Worm (Caenorhabditis elegans) whole organism, young adult: ENCODE data around the gene mboa-1.

Experiments used
- B0019.2 ChIP-seq: fragments of 200-800 bp; sonication (Bioruptor generic); conservative IDR thresholded peaks from 2 replicates; pipeline ENCODE4 v1.3.6; 2022; ENCODE audit warnings: missing genetic modification reagents, missing genetic modification characterization, missing compliant biosample characterization
- B0035.1 ChIP-seq: sonication (generic microtip); optimal IDR thresholded peaks from 2 replicates; lab custom pipeline; 2016; ENCODE audit warnings: missing genetic modification characterization, mild to moderate bottlenecking, missing compliant biosample characterization, missing genotype, missing genetic modification reagents
- F10E7.11 ChIP-seq: sonication (generic microtip); optimal IDR thresholded peaks from 2 replicates; lab custom pipeline; 2017; ENCODE audit warnings: mild to moderate bottlenecking, missing genetic modification characterization, moderate library complexity, missing compliant biosample characterization
- F22D6.2 ChIP-seq: sonication (generic microtip); optimal IDR thresholded peaks from 2 replicates; lab custom pipeline; 2016; ENCODE audit warnings: mild to moderate bottlenecking, missing genetic modification characterization, missing compliant biosample characterization
- F23B12.7 ChIP-seq: sonication (generic microtip); optimal IDR thresholded peaks from 2 replicates; lab custom pipeline; 2017; ENCODE audit warnings: missing genetic modification characterization, mild to moderate bottlenecking, missing compliant biosample characterization, antibody characterized with exemption, moderate library complexity; ENCODE audit not compliant: insufficient read depth
- F37B4.10 ChIP-seq: fragments of 200-800 bp; sonication (Bioruptor generic); IDR thresholded peaks from 2 replicates; pipeline ENCODE4 v1.3.6; 2022; ENCODE audit warnings: missing genetic modification characterization, missing compliant biosample characterization
- F52B5.7 ChIP-seq: sonication (generic microtip); optimal IDR thresholded peaks from 2 replicates; lab custom pipeline; 2016; ENCODE audit warnings: mild to moderate bottlenecking, missing genetic modification characterization, missing compliant biosample characterization
- F55B11.4 ChIP-seq: sonication (generic microtip); optimal IDR thresholded peaks from 2 replicates; lab custom pipeline; 2016; ENCODE audit warnings: missing compliant biosample characterization, missing genetic modification characterization, borderline replicate concordance; ENCODE audit not compliant: insufficient read depth
- F57C9.4 ChIP-seq: sonication (generic microtip); optimal IDR thresholded peaks from 2 replicates; lab custom pipeline; 2017; ENCODE audit warnings: mild to moderate bottlenecking, missing genetic modification characterization, missing compliant biosample characterization
- Y53G8AR.9 ChIP-seq: fragments of 200-800 bp; sonication (Bioruptor generic); conservative IDR thresholded peaks from 2 replicates; pipeline ENCODE4 v1.3.6; 2022; ENCODE audit warnings: missing genetic modification reagents, missing genetic modification characterization, missing compliant biosample characterization
- Y79H2A.3 ChIP-seq: fragments of 200-800 bp; sonication (Bioruptor generic); conservative IDR thresholded peaks from 2 replicates; pipeline ENCODE4 v1.3.6; 2022; ENCODE audit warnings: missing genetic modification reagents, missing genetic modification characterization, missing compliant biosample characterization
- ama-1 ChIP-seq, 3 experiments: fragments of 150-350 bp in 1 of 3; sonication (generic microtip) in 2 of 3; optimal IDR thresholded peaks; 2 replicates each; lab custom pipeline; 2014 to 2018; ENCODE audit warnings: missing biosample characterization in 2 of 3, missing genetic modification characterization in 2 of 3, missing genetic modification reagents in 2 of 3
- aptf-2 ChIP-seq: fragments of 200-800 bp; sonication (Bioruptor generic); conservative IDR thresholded peaks from 2 replicates; pipeline ENCODE4 v1.3.6; 2022; ENCODE audit warnings: missing genetic modification reagents, missing genetic modification characterization, missing compliant biosample characterization
- atf-7 ChIP-seq: sonication (generic microtip); optimal IDR thresholded peaks from 2 replicates; lab custom pipeline; 2017; ENCODE audit warnings: mild to moderate bottlenecking, missing genetic modification characterization, missing compliant biosample characterization
- athp-1 ChIP-seq: sonication (generic microtip); optimal IDR thresholded peaks from 2 replicates; lab custom pipeline; 2017; ENCODE audit warnings: mild to moderate bottlenecking, missing genetic modification characterization, missing compliant biosample characterization
- ccch-3 ChIP-seq: fragments of 200-800 bp; sonication (Bioruptor generic); optimal IDR thresholded peaks from 2 replicates; lab custom pipeline; 2018; ENCODE audit warnings: mild to moderate bottlenecking, missing genetic modification characterization, missing compliant biosample characterization
- cebp-2 ChIP-seq: fragments of 200-800 bp; sonication (Bioruptor generic); IDR thresholded peaks from 2 replicates; pipeline ENCODE4 v1.3.6; 2022; ENCODE audit warnings: missing genetic modification characterization, missing compliant biosample characterization
- ceh-100 ChIP-seq: fragments of 200-800 bp; sonication (Bioruptor generic); IDR thresholded peaks from 2 replicates; pipeline ENCODE4 v1.3.6; 2022; ENCODE audit warnings: missing genetic modification reagents, missing genetic modification characterization, missing compliant biosample characterization
- ceh-40 ChIP-seq: fragments of 200-800 bp; sonication (Bioruptor generic); IDR thresholded peaks from 2 replicates; pipeline ENCODE4 v1.3.6; 2022; ENCODE audit warnings: missing genetic modification characterization, missing compliant biosample characterization
- ceh-58 ChIP-seq: fragments of 200-800 bp; sonication (Bioruptor generic); IDR thresholded peaks from 2 replicates; pipeline ENCODE4 v1.3.6; 2022; ENCODE audit warnings: missing genetic modification characterization, missing compliant biosample characterization
- ceh-79 ChIP-seq: sonication (generic microtip); optimal IDR thresholded peaks from 2 replicates; lab custom pipeline; 2017; ENCODE audit warnings: mild to moderate bottlenecking, missing genetic modification characterization, missing compliant biosample characterization
- die-1 ChIP-seq: sonication (generic microtip); optimal IDR thresholded peaks from 2 replicates; lab custom pipeline; 2016; ENCODE audit warnings: missing genotype, mild to moderate bottlenecking, missing genetic modification characterization, missing compliant biosample characterization
- egl-18 ChIP-seq: fragments of 200-800 bp; sonication (Bioruptor generic); IDR thresholded peaks from 2 replicates; pipeline ENCODE4 v1.3.6; 2022; ENCODE audit warnings: missing genetic modification reagents, missing genetic modification characterization, missing compliant biosample characterization
- gei-17 ChIP-seq: fragments of 200-800 bp; sonication (Bioruptor generic); optimal IDR thresholded peaks from 2 replicates; lab custom pipeline; 2018; ENCODE audit warnings: mild to moderate bottlenecking, missing genetic modification characterization, missing compliant biosample characterization
- hlh-12 ChIP-seq: sonication (generic microtip); optimal IDR thresholded peaks from 2 replicates; lab custom pipeline; 2016; ENCODE audit warnings: missing genetic modification characterization, missing compliant biosample characterization
- hlh-26 ChIP-seq: fragments of 200-800 bp; sonication (Bioruptor generic); conservative IDR thresholded peaks from 2 replicates; pipeline ENCODE4 v1.3.6; 2022; ENCODE audit warnings: missing genetic modification reagents, missing genetic modification characterization, missing compliant biosample characterization
- hrde-1 ChIP-seq: sonication (generic microtip); optimal IDR thresholded peaks from 2 replicates; lab custom pipeline; 2016; ENCODE audit warnings: missing genetic modification characterization, mild to moderate bottlenecking, missing compliant biosample characterization, moderate library complexity, missing genotype, missing genetic modification reagents, borderline replicate concordance
- hsf-1 ChIP-seq: fragments of 200-800 bp; sonication (Bioruptor generic); IDR thresholded peaks from 2 replicates; pipeline ENCODE4 v1.3.6; 2022; ENCODE audit warnings: missing genetic modification reagents, missing genetic modification characterization, missing compliant biosample characterization
- lag-1 ChIP-seq: fragments of 200-800 bp; sonication (Bioruptor generic); IDR thresholded peaks from 2 replicates; pipeline ENCODE4 v1.3.6; 2022; ENCODE audit warnings: missing genetic modification reagents, missing genetic modification characterization, missing compliant biosample characterization
- let-607 ChIP-seq, 2 experiments: fragments of 200-800 bp in 1 of 2; sonication (Bioruptor generic) in 1 of 2; sonication (generic microtip) in 1 of 2; optimal IDR thresholded peaks; 2 replicates each; lab custom pipeline; 2016 to 2018; ENCODE audit warnings: mild to moderate bottlenecking in 2 of 2, missing compliant biosample characterization in 2 of 2, missing genetic modification characterization in 2 of 2, moderate library complexity in 2 of 2, missing genotype in 1 of 2
- lin-35 ChIP-seq, 3 experiments: fragments of 150-350 bp in 2 of 3; sonication (generic microtip) in 1 of 3; optimal IDR thresholded peaks; 2 replicates each; lab custom pipeline; 2014 to 2018; ENCODE audit warnings: missing biosample characterization in 3 of 3, missing genetic modification characterization in 3 of 3, missing genetic modification reagents in 3 of 3
- lin-40 ChIP-seq: sonication (generic microtip); optimal IDR thresholded peaks from 2 replicates; lab custom pipeline; 2016; ENCODE audit warnings: missing genetic modification characterization, mild to moderate bottlenecking, missing compliant biosample characterization, missing genotype, missing genetic modification reagents
- lin-54 ChIP-seq: fragments of 200-800 bp; sonication (Bioruptor generic); optimal IDR thresholded peaks from 2 replicates; lab custom pipeline; 2018; ENCODE audit warnings: mild to moderate bottlenecking, missing genetic modification characterization, missing compliant biosample characterization
- lir-1 ChIP-seq: fragments of 200-800 bp; sonication (Bioruptor generic); conservative IDR thresholded peaks from 2 replicates; pipeline ENCODE4 v1.3.6; 2022; ENCODE audit warnings: missing genetic modification reagents, missing genetic modification characterization, missing compliant biosample characterization
- lsy-27 ChIP-seq: sonication (generic microtip); optimal IDR thresholded peaks from 2 replicates; lab custom pipeline; 2017; ENCODE audit warnings: missing genetic modification characterization, mild to moderate bottlenecking, missing compliant biosample characterization, antibody characterized with exemption, missing genotype, borderline replicate concordance; ENCODE audit not compliant: insufficient read depth
- madf-10 ChIP-seq: sonication (generic microtip); optimal IDR thresholded peaks from 2 replicates; lab custom pipeline; 2016; ENCODE audit warnings: mild to moderate bottlenecking, missing genetic modification characterization, missing compliant biosample characterization
- nfya-1 ChIP-seq: sonication (generic microtip); optimal IDR thresholded peaks from 2 replicates; lab custom pipeline; 2017; ENCODE audit warnings: antibody characterized with exemption, missing compliant biosample characterization, missing genetic modification characterization, borderline replicate concordance; ENCODE audit not compliant: insufficient read depth
- nfya-2 ChIP-seq: fragments of 200-800 bp; sonication (Bioruptor generic); IDR thresholded peaks from 2 replicates; pipeline ENCODE4 v1.3.6; 2022; ENCODE audit warnings: missing genetic modification reagents, missing genetic modification characterization, missing compliant biosample characterization
- rec-8 ChIP-seq, 2 experiments: sonication (generic microtip); optimal IDR thresholded peaks; 2 replicates each; lab custom pipeline; 2016; ENCODE audit warnings: mild to moderate bottlenecking in 2 of 2, missing genetic modification characterization in 2 of 2, missing genetic modification reagents in 2 of 2, missing genotype in 2 of 2, missing biosample characterization in 1 of 2, missing compliant biosample characterization in 1 of 2, moderate library complexity in 1 of 2
- snpc-1.3 ChIP-seq: sonication (generic microtip); optimal IDR thresholded peaks from 2 replicates; lab custom pipeline; 2017; ENCODE audit warnings: missing genetic modification characterization, mild to moderate bottlenecking, missing compliant biosample characterization, antibody characterized with exemption, moderate library complexity, missing genotype, missing genetic modification reagents; ENCODE audit not compliant: insufficient read depth
- snpc-3.4 ChIP-seq: sonication (generic microtip); optimal IDR thresholded peaks from 2 replicates; lab custom pipeline; 2017; ENCODE audit warnings: missing genetic modification characterization, mild to moderate bottlenecking, missing compliant biosample characterization, antibody characterized with exemption, moderate library complexity, missing genotype, missing genetic modification reagents
- snpc-4 ChIP-seq, 5 experiments: fragments of 150-350 bp in 1 of 5; sonication (generic microtip) in 4 of 5; optimal IDR thresholded peaks; 2 replicates each; lab custom pipeline; 2014 to 2018; ENCODE audit warnings: missing genetic modification characterization in 5 of 5, missing biosample characterization in 3 of 5, antibody characterized with exemption in 2 of 5, mild to moderate bottlenecking in 2 of 5, missing compliant biosample characterization in 2 of 5, missing genotype in 2 of 5, moderate library complexity in 2 of 5, missing genetic modification reagents in 1 of 5
- sptf-2 ChIP-seq: fragments of 200-800 bp; sonication (Bioruptor generic); optimal IDR thresholded peaks from 2 replicates; lab custom pipeline; 2018; ENCODE audit warnings: mild to moderate bottlenecking, missing genetic modification characterization, missing compliant biosample characterization
- tbx-9 ChIP-seq: sonication (generic microtip); optimal IDR thresholded peaks from 2 replicates; lab custom pipeline; 2016; ENCODE audit warnings: borderline replicate concordance, missing genetic modification characterization, inconsistent platforms, missing compliant biosample characterization
- tlf-1 ChIP-seq: fragments of 200-800 bp; sonication (Bioruptor generic); optimal IDR thresholded peaks from 2 replicates; lab custom pipeline; 2018; ENCODE audit warnings: mild to moderate bottlenecking, missing genetic modification characterization, missing compliant biosample characterization
- unc-62 ChIP-seq: fragments of 150-350 bp; optimal IDR thresholded peaks from 2 replicates; lab custom pipeline; 2014; ENCODE audit warnings: missing biosample characterization, missing genetic modification reagents, missing genetic modification characterization
- ztf-18 ChIP-seq: sonication (generic microtip); optimal IDR thresholded peaks from 2 replicates; lab custom pipeline; 2016; ENCODE audit warnings: missing genotype, mild to moderate bottlenecking, missing genetic modification characterization, missing compliant biosample characterization

mboa-1 gene

ce11 chrX:15983288-15983687, 47.3 kb upstream of the mboa-1 start (continued):
- TF ChIP-seq ceh-79 (tag; lab: Kevin White, UChicago), result no peak
- TF ChIP-seq ceh-58 (GFP tag; lab: Robert Waterston, UW), result no peak
- no peak for TF ChIP-seq ceh-40 (GFP tag; lab: Robert Waterston, UW)
- no peak for TF ChIP-seq hlh-26 (GFP tag; lab: Robert Waterston, UW)
- no peak for TF ChIP-seq let-607 (tag; optimal IDR thresholded peaks at IDR 0.05; lab: Kevin White, UChicago)
- TF ChIP-seq B0019.2 (GFP tag; lab: Robert Waterston, UW), result no peak
- TF ChIP-seq hlh-12 (tag; lab: Kevin White, UChicago), result no peak
- TF ChIP-seq hrde-1 (tag; lab: Kevin White, UChicago), result no peak
- no peak for TF ChIP-seq F55B11.4 (tag; lab: Kevin White, UChicago)
- peak; percentile 59 for TF ChIP-seq tlf-1 (GFP tag; lab: Kevin White, UChicago)
- peak; percentile 95 for TF ChIP-seq gei-17 (GFP tag; lab: Kevin White, UChicago)
- TF ChIP-seq ama-1 (optimal IDR thresholded peaks at IDR 0.05; lab: Kevin White, UChicago), result no peak
- no peak for TF ChIP-seq ama-1 (GFP tag; optimal IDR thresholded peaks at IDR 0.05; lab: Kevin White, UChicago)
- TF ChIP-seq lin-35 (GFP tag; optimal IDR thresholded peaks at IDR 0.05; lab: Kevin White, UChicago), result peak in 1 of 3 experiments; percentile 83
- TF ChIP-seq cebp-2 (GFP tag; lab: Robert Waterston, UW), result no peak
- no peak for TF ChIP-seq ceh-100
- peak; percentile 43 for TF ChIP-seq atf-7 (tag; lab: Kevin White, UChicago)
- TF ChIP-seq snpc-3.4 (tag; lab: Kevin White, UChicago), result no peak
- TF ChIP-seq lin-40 (tag; lab: Kevin White, UChicago), result no peak
- no peak for TF ChIP-seq F37B4.10 (GFP tag; lab: Robert Waterston, UW)
- no peak for TF ChIP-seq athp-1 (tag; lab: Kevin White, UChicago)
- TF ChIP-seq sptf-2 (GFP tag; lab: Kevin White, UChicago), result no peak
- no peak for TF ChIP-seq ztf-18 (tag; lab: Kevin White, UChicago)
- no peak for TF ChIP-seq tbx-9 (tag; lab: Kevin White, UChicago)
- TF ChIP-seq nfya-2 (GFP tag; lab: Robert Waterston, UW), result no peak
- no peak for TF ChIP-seq hsf-1 (GFP tag; lab: Robert Waterston, UW)
- TF ChIP-seq ccch-3 (GFP tag; lab: Kevin White, UChicago), result no peak
- TF ChIP-seq aptf-2 (GFP tag; lab: Robert Waterston, UW), result no peak
- no peak for TF ChIP-seq lin-54
- TF ChIP-seq egl-18 (GFP tag; lab: Robert Waterston, UW), result no peak
- no peak for TF ChIP-seq Y79H2A.3 (GFP tag; lab: Robert Waterston, UW)
- no peak for TF ChIP-seq lag-1 (GFP tag; lab: Robert Waterston, UW)
- TF ChIP-seq die-1 (tag; lab: Kevin White, UChicago), result no peak
- TF ChIP-seq F10E7.11 (tag; lab: Kevin White, UChicago), result no peak
- no peak for TF ChIP-seq unc-62
- TF ChIP-seq lsy-27, result no peak
- TF ChIP-seq F57C9.4 (tag; lab: Kevin White, UChicago), result no peak
- no peak for TF ChIP-seq snpc-1.3 (tag; lab: Kevin White, UChicago)
- no peak for TF ChIP-seq lir-1 (GFP tag; lab: Robert Waterston, UW)
- TF ChIP-seq F52B5.7 (tag; lab: Kevin White, UChicago), result no peak
- no peak for TF ChIP-seq snpc-4 (GFP tag; optimal IDR thresholded peaks at IDR 0.05; lab: Kevin White, UChicago)
- no peak for TF ChIP-seq snpc-4 (tag; optimal IDR thresholded peaks at IDR 0.05; lab: Kevin White, UChicago)
- TF ChIP-seq madf-10 (tag; lab: Kevin White, UChicago), result no peak
- TF ChIP-seq Y53G8AR.9 (GFP tag; lab: Robert Waterston, UW), result no peak
- TF ChIP-seq F22D6.2 (tag; lab: Kevin White, UChicago), result no peak
- no peak for TF ChIP-seq rec-8 (tag; optimal IDR thresholded peaks at IDR 0.05; lab: Kevin White, UChicago)
- TF ChIP-seq F23B12.7 (tag; lab: Kevin White, UChicago), result peak; percentile 50
- TF ChIP-seq B0035.1 (tag; lab: Kevin White, UChicago), result no peak
- no peak for TF ChIP-seq nfya-1 (tag; lab: Kevin White, UChicago)
